Fruit fly (Drosophila melanogaster) whole organism, embryonic: ENCODE results near the gene SNRPG.

ENCODE experiments used
- CG10321 ChIP-seq: fragments of 200-800 bp; sonication (Bioruptor generic); IDR thresholded peaks from 2 replicates; pipeline ENCODE4 v1.3.6; 2022; ENCODE audit warnings: missing biosample characterization, missing genetic modification characterization
- CG10462 ChIP-seq: fragments of 200-800 bp; sonication (Bioruptor generic); optimal IDR thresholded peaks from 2 replicates; lab custom pipeline; 2016; ENCODE audit warnings: missing biosample characterization, missing genetic modification characterization
- CG11085 ChIP-seq: fragments of 200-800 bp; sonication (Bioruptor generic); IDR thresholded peaks from 2 replicates; pipeline ENCODE4 v1.3.6; 2022; ENCODE audit warnings: missing biosample characterization, missing genetic modification characterization
- CG11247 ChIP-seq: fragments of 200-800 bp; sonication (Bioruptor generic); IDR thresholded peaks from 2 replicates; pipeline ENCODE4 v1.3.6; 2022; ENCODE audit warnings: missing biosample characterization, missing genetic modification characterization
- CG12942 ChIP-seq: fragments of 200-800 bp; sonication (Bioruptor generic); optimal IDR thresholded peaks from 3 replicates; lab custom pipeline; 2016; ENCODE audit warnings: missing biosample characterization, missing genetic modification characterization
- CG13287 ChIP-seq: fragments of 200-800 bp; sonication (Bioruptor generic); IDR thresholded peaks from 2 replicates; pipeline ENCODE4 v1.3.6; 2022; ENCODE audit warnings: missing biosample characterization, missing genetic modification characterization; ENCODE audit not compliant: partially characterized antibody
- CG13624 ChIP-seq: fragments of 200-800 bp; sonication (Bioruptor generic); optimal IDR thresholded peaks from 2 replicates; lab custom pipeline; 2016; ENCODE audit warnings: missing biosample characterization, missing genetic modification characterization
- CG1529 ChIP-seq: fragments of 200-800 bp; sonication (Bioruptor generic); optimal IDR thresholded peaks from 3 replicates; lab custom pipeline; 2018; ENCODE audit warnings: missing biosample characterization, missing genetic modification characterization
- CG1832 ChIP-seq: fragments of 200-800 bp; sonication (Bioruptor generic); optimal IDR thresholded peaks from 2 replicates; lab custom pipeline; 2017; ENCODE audit warnings: missing biosample characterization, mild to moderate bottlenecking, missing genetic modification characterization, inconsistent platforms
- CG2199 ChIP-seq: fragments of 200-800 bp; sonication (Bioruptor generic); IDR thresholded peaks from 3 replicates; pipeline ENCODE4 v1.3.6; 2022; ENCODE audit warnings: missing biosample characterization, missing genetic modification characterization
- CG30403 ChIP-seq: fragments of 200-800 bp; sonication (Bioruptor generic); optimal IDR thresholded peaks from 3 replicates; lab custom pipeline; 2016; ENCODE audit warnings: missing biosample characterization, missing genetic modification characterization
- CG30431 ChIP-seq: fragments of 200-800 bp; sonication (Bioruptor generic); optimal IDR thresholded peaks from 2 replicates; lab custom pipeline; 2017; ENCODE audit warnings: missing biosample characterization, missing genetic modification characterization
- CG33213 ChIP-seq: fragments of 200-800 bp; sonication (Bioruptor generic); optimal IDR thresholded peaks from 3 replicates; lab custom pipeline; 2016; ENCODE audit warnings: missing biosample characterization, missing genetic modification characterization
- CG4404 ChIP-seq: fragments of 200-800 bp; sonication (Bioruptor generic); IDR thresholded peaks from 2 replicates; pipeline ENCODE4 v1.3.6; 2022; ENCODE audit warnings: missing biosample characterization, missing genetic modification characterization
- CG7372 ChIP-seq: fragments of 200-800 bp; sonication (Bioruptor generic); IDR thresholded peaks from 2 replicates; pipeline ENCODE4 v1.3.6; 2022; ENCODE audit warnings: missing biosample characterization, missing genetic modification characterization
- CG7928 ChIP-seq: fragments of 200-800 bp; sonication (Bioruptor generic); optimal IDR thresholded peaks from 2 replicates; lab custom pipeline; 2017; ENCODE audit warnings: missing biosample characterization, mild to moderate bottlenecking, missing genetic modification characterization
- CG8290 ChIP-seq, 3 experiments: fragments of 200-800 bp; sonication (Bioruptor generic); optimal IDR thresholded peaks; 2 replicates each; lab custom pipeline; 2016 to 2019; ENCODE audit warnings: missing biosample characterization in 3 of 3, missing genetic modification characterization in 3 of 3, mild to moderate bottlenecking in 2 of 3, moderate library complexity in 1 of 3
- CG8388 ChIP-seq: fragments of 200-800 bp; sonication (Bioruptor generic); optimal IDR thresholded peaks from 2 replicates; lab custom pipeline; 2019; ENCODE audit warnings: missing biosample characterization, mild to moderate bottlenecking, missing genetic modification characterization, moderate library complexity
- CG8478 ChIP-seq: fragments of >200 bp; optimal IDR thresholded peaks from 2 replicates; lab custom pipeline; 2018
- CG8765 ChIP-seq: fragments of 200-800 bp; sonication (Bioruptor generic); IDR thresholded peaks from 2 replicates; pipeline ENCODE4 v1.3.6; 2022; ENCODE audit warnings: missing biosample characterization, missing genetic modification characterization
- CG9215 ChIP-seq: fragments of 200-800 bp; sonication (Bioruptor generic); IDR thresholded peaks from 2 replicates; pipeline ENCODE4 v1.3.6; 2022; ENCODE audit warnings: missing biosample characterization, missing genetic modification characterization
- CG9437 ChIP-seq: fragments of 200-800 bp; sonication (Bioruptor generic); optimal IDR thresholded peaks from 2 replicates; lab custom pipeline; 2018; ENCODE audit warnings: missing biosample characterization, mild to moderate bottlenecking, missing genetic modification characterization
- CoRest ChIP-seq: fragments of 200-800 bp; sonication (Bioruptor generic); optimal IDR thresholded peaks from 3 replicates; lab custom pipeline; 2018; ENCODE audit warnings: missing biosample characterization, mild to moderate bottlenecking, missing genetic modification characterization, moderate library complexity
- D19A ChIP-seq: fragments of 200-800 bp; optimal IDR thresholded peaks from 3 replicates; lab custom pipeline; 2019; ENCODE audit warnings: missing biosample characterization, mild to moderate bottlenecking, missing genetic modification characterization, moderate library complexity
- Dip3 ChIP-seq: fragments of 200-800 bp; sonication (Bioruptor generic); optimal IDR thresholded peaks from 3 replicates; lab custom pipeline; 2016; ENCODE audit warnings: missing biosample characterization, missing genetic modification characterization
- GATAe ChIP-seq: fragments of 200-800 bp; sonication (Bioruptor generic); conservative IDR thresholded peaks from 2 replicates; pipeline ENCODE4 v1.3.6; 2022; ENCODE audit warnings: missing biosample characterization, missing genetic modification characterization
- Kr ChIP-seq: fragments of 200-800 bp; sonication (Bioruptor generic); optimal IDR thresholded peaks from 2 replicates; lab custom pipeline; 2017; ENCODE audit warnings: missing biosample characterization, mild to moderate bottlenecking, missing genetic modification characterization
- MTF-1 ChIP-seq: fragments of 200-800 bp; sonication (Bioruptor generic); optimal IDR thresholded peaks from 2 replicates; lab custom pipeline; 2018; ENCODE audit warnings: missing biosample characterization, mild to moderate bottlenecking, missing genetic modification characterization, borderline replicate concordance
- Med ChIP-seq: fragments of 200-800 bp; sonication (Bioruptor generic); peaks from one replicate; lab custom pipeline; 2016; ENCODE audit warnings: missing biosample characterization, missing genetic modification characterization, mild to moderate bottlenecking, inconsistent platforms, moderate library complexity
- Mrtf ChIP-seq: fragments of 200-800 bp; sonication (Bioruptor generic); IDR thresholded peaks from 3 replicates; pipeline ENCODE4 v1.3.6; 2022; ENCODE audit warnings: missing biosample characterization, missing genetic modification characterization
- NK7.1 ChIP-seq: fragments of 200-800 bp; sonication (Bioruptor generic); optimal IDR thresholded peaks from 3 replicates; lab custom pipeline; 2016; ENCODE audit warnings: missing biosample characterization, missing genetic modification characterization
- Opbp ChIP-seq: fragments of 200-800 bp; sonication (Bioruptor generic); IDR thresholded peaks from 3 replicates; pipeline ENCODE4 v1.3.6; 2022; ENCODE audit warnings: missing biosample characterization, missing genetic modification characterization; ENCODE audit not compliant: partially characterized antibody
- Pdp1 ChIP-seq, 2 experiments: fragments of 200-800 bp; sonication (Bioruptor generic); optimal IDR thresholded peaks; 3 replicates each; lab custom pipeline; 2016; ENCODE audit warnings: missing biosample characterization in 2 of 2, missing genetic modification characterization in 2 of 2, mild to moderate bottlenecking in 1 of 2, moderate library complexity in 1 of 2
- Sry-δ ChIP-seq: fragments of 200-800 bp; sonication (Bioruptor generic); optimal IDR thresholded peaks from 2 replicates; lab custom pipeline; 2016; ENCODE audit warnings: missing biosample characterization, missing genetic modification characterization
- Trl ChIP-seq, 3 experiments: fragments of >200 bp in 2 of 3; fragments of 200-800 bp in 1 of 3; sonication (Bioruptor generic) in 1 of 3; optimal IDR thresholded peaks; 2 replicates in 1 of 3; 3 replicates in 2 of 3; lab custom pipeline; 2016 to 2017; ENCODE audit warnings: missing biosample characterization in 1 of 3, missing genetic modification characterization in 1 of 3
- btn ChIP-seq: fragments of 200-800 bp; sonication (Bioruptor generic); optimal IDR thresholded peaks from 2 replicates; lab custom pipeline; 2016; ENCODE audit warnings: missing biosample characterization, missing genetic modification characterization
- cg ChIP-seq: fragments of 200-800 bp; sonication (Bioruptor generic); optimal IDR thresholded peaks from 3 replicates; lab custom pipeline; 2019; ENCODE audit warnings: missing biosample characterization, mild to moderate bottlenecking, missing genetic modification characterization, moderate library complexity
- dmrt11E ChIP-seq: fragments of 200-800 bp; sonication (Bioruptor generic); optimal IDR thresholded peaks from 3 replicates; lab custom pipeline; 2018; ENCODE audit warnings: missing biosample characterization, mild to moderate bottlenecking, missing genetic modification characterization, moderate library complexity
- fd3F ChIP-seq: fragments of 200-800 bp; sonication (Bioruptor generic); optimal IDR thresholded peaks from 2 replicates; lab custom pipeline; 2018; ENCODE audit warnings: missing biosample characterization, mild to moderate bottlenecking, missing genetic modification characterization, moderate library complexity
- grau ChIP-seq: fragments of 200-800 bp; optimal IDR thresholded peaks from 3 replicates; lab custom pipeline; 2019; ENCODE audit warnings: missing biosample characterization, mild to moderate bottlenecking, missing genetic modification characterization, moderate library complexity
- hkb ChIP-seq, 2 experiments: fragments of 200-800 bp in 1 of 2; fragments of >200 bp in 1 of 2; sonication (Bioruptor generic) in 1 of 2; IDR thresholded peaks in 1 of 2; optimal IDR thresholded peaks in 1 of 2; 2 replicates each; pipeline versions ENCODE4 v1.3.6 to Lab custom; 2017 to 2022; ENCODE audit warnings: missing biosample characterization in 1 of 2, missing genetic modification characterization in 1 of 2
- nerfin-1 ChIP-seq: fragments of 200-800 bp; sonication (Bioruptor generic); optimal IDR thresholded peaks from 3 replicates; lab custom pipeline; 2019; ENCODE audit warnings: missing biosample characterization, mild to moderate bottlenecking, missing genetic modification characterization, moderate library complexity
- nmo ChIP-seq: fragments of 200-800 bp; sonication (Bioruptor generic); optimal IDR thresholded peaks from 2 replicates; lab custom pipeline; 2018; ENCODE audit warnings: missing biosample characterization, mild to moderate bottlenecking, missing genetic modification characterization, moderate library complexity
- nom ChIP-seq: fragments of 200-800 bp; sonication (Bioruptor generic); optimal IDR thresholded peaks from 2 replicates; lab custom pipeline; 2017; ENCODE audit warnings: missing biosample characterization, missing genetic modification characterization, mild to moderate bottlenecking, moderate library complexity, missing genetic modification reagents
- run ChIP-seq: fragments of 200-800 bp; sonication (Bioruptor generic); optimal IDR thresholded peaks from 3 replicates; lab custom pipeline; 2018; ENCODE audit warnings: missing biosample characterization, mild to moderate bottlenecking, missing genetic modification characterization
- stc ChIP-seq: fragments of 200-800 bp; sonication (Bioruptor generic); IDR thresholded peaks from 2 replicates; pipeline ENCODE4 v1.3.6; 2022; ENCODE audit warnings: missing biosample characterization, missing genetic modification characterization
- stwl ChIP-seq: fragments of 200-800 bp; sonication (Bioruptor generic); optimal IDR thresholded peaks from 3 replicates; lab custom pipeline; 2018; ENCODE audit warnings: missing biosample characterization, mild to moderate bottlenecking, missing genetic modification characterization, moderate library complexity
- ttk ChIP-seq: fragments of 200-800 bp; sonication (Bioruptor generic); IDR thresholded peaks from 2 replicates; pipeline ENCODE4 v2.1.2; 2022; ENCODE audit warnings: missing biosample characterization, missing genetic modification characterization
- z ChIP-seq: fragments of 200-800 bp; sonication (Bioruptor generic); IDR thresholded peaks from 3 replicates; pipeline ENCODE4 v1.3.6; 2022; ENCODE audit warnings: missing biosample characterization, missing genetic modification characterization
- zen2 ChIP-seq: fragments of 200-800 bp; sonication (Bioruptor generic); IDR thresholded peaks from 3 replicates; pipeline ENCODE4 v1.3.6; 2022; ENCODE audit warnings: missing biosample characterization, missing genetic modification characterization; ENCODE audit not compliant: partially characterized antibody

Gene SNRPG

DNA sequence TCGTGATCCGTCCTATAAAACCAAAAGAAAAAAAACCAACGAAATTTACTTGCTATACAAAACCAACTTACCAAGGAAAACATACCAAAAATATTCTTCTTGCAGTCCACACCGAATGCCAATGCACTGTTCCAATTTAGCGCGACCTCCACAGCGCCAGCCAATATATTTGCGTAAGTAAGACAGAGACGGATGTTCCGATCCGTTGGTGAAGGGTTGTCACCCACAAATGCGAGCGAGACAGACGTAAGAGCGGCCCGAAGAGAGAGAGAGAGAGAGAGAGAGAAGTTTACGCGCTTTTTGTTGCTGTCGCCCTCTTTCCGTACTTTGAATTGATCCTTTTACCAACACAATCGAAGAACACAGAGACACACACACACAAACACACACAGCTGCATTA lies 32.4 kb downstream of the SNRPG start:
- no peak for TF ChIP-seq CG13287 (GFP tag; lab: Robert Waterston, UW)
- peak; percentile 46 for TF ChIP-seq Kr
- no peak for TF ChIP-seq CG7372
- peak in 1 of 2 experiments; percentile 31 for TF ChIP-seq Trl (optimal IDR thresholded peaks at IDR 0.05; lab: Kevin White, UChicago)
- no peak for TF ChIP-seq Trl (GFP tag; optimal IDR thresholded peaks at IDR 0.05; lab: Kevin White, UChicago)
- TF ChIP-seq CG1832: peak; percentile 92
- TF ChIP-seq nerfin-1 (tag; lab: Kevin White, UChicago): peak; percentile 84
- TF ChIP-seq dmrt11E (tag; lab: Kevin White, UChicago): no peak
- 0 out of 3 replicates have a peak, but pooled peaks have one; percentile 15 for TF ChIP-seq Opbp
- TF ChIP-seq D19A (tag; lab: Kevin White, UChicago): peak; percentile 87
- peak; percentile 75 for TF ChIP-seq CG8478 (lab: Kevin White, UChicago)
- TF ChIP-seq CG13624 (GFP tag; lab: Kevin White, UChicago): no peak
- TF ChIP-seq nom (GFP tag; lab: Kevin White, UChicago): peak; percentile 35
- TF ChIP-seq stwl: peak; percentile 7
- peak; percentile 73; the same call in 1 of the 3 replicates for TF ChIP-seq CG2199 (GFP tag; lab: Robert Waterston, UW)
- TF ChIP-seq CG8765 (GFP tag; lab: Robert Waterston, UW): no peak
- no peak for TF ChIP-seq CG11085 (GFP tag; lab: Robert Waterston, UW)
- TF ChIP-seq CG8290 (GFP tag; optimal IDR thresholded peaks at IDR 0.05; lab: Kevin White, UChicago): peak; percentile 1
- TF ChIP-seq CG8290 (tag; optimal IDR thresholded peaks at IDR 0.05; lab: Kevin White, UChicago): no peak
- no peak for TF ChIP-seq stc (GFP tag; lab: Robert Waterston, UW)
- no peak for TF ChIP-seq MTF-1 (GFP tag; lab: Kevin White, UChicago)
- TF ChIP-seq cg: peak; percentile 66
- TF ChIP-seq CG8388: no peak
- peak; percentile 81 for TF ChIP-seq CG10321 (GFP tag; lab: Robert Waterston, UW)

DNA sequence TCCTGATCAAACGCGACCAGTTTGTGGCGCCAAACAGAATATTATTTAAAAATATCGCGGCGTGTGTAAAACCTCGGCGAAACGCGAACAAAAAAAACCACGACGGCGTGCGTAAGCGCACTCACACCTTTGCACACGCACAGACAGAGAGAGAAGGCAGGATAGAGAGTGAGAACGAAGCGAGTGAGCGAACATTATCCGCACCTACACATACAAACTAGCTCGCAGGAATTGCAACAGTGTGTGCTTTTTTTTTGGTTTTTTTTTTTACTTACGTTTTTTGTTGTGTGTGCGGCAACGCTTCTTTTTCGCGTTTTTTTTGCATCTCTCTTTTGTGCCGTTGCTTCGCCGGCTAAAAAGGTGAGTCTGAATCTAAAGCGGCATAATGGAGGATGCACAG lies 40.4 kb downstream of the SNRPG start:
- no peak for TF ChIP-seq fd3F
- no peak for TF ChIP-seq CG9215 (GFP tag; lab: Robert Waterston, UW)
- no peak for TF ChIP-seq CG30431 (GFP tag; lab: Kevin White, UChicago)
- TF ChIP-seq D19A (tag; lab: Kevin White, UChicago): no peak
- no peak for TF ChIP-seq Dip3 (GFP tag; lab: Kevin White, UChicago)
- no peak for TF ChIP-seq NK7.1 (GFP tag; lab: Kevin White, UChicago)
- TF ChIP-seq GATAe (GFP tag; lab: Robert Waterston, UW): no peak
- TF ChIP-seq CG11247: no peak
- TF ChIP-seq CG30403 (GFP tag; lab: Kevin White, UChicago): no peak
- no peak for TF ChIP-seq CG12942 (GFP tag; lab: Kevin White, UChicago)
- TF ChIP-seq btn (GFP tag; lab: Kevin White, UChicago): no peak
- TF ChIP-seq CG1529 (GFP tag; lab: Kevin White, UChicago): no peak
- TF ChIP-seq nmo (GFP tag; lab: Kevin White, UChicago): no peak
- TF ChIP-seq run (tag; lab: Kevin White, UChicago): no peak
- TF ChIP-seq Med (GFP tag; lab: Kevin White, UChicago): no peak
- no peak for TF ChIP-seq CG7928 (GFP tag; lab: Kevin White, UChicago)
- TF ChIP-seq Sry-δ (GFP tag; lab: Kevin White, UChicago): no peak
- TF ChIP-seq hkb (optimal IDR thresholded peaks at IDR 0.05; lab: Kevin White, UChicago): no peak
- no peak for TF ChIP-seq hkb (GFP tag; IDR thresholded peaks at IDR 0.05; lab: Robert Waterston, UW)
- TF ChIP-seq Mrtf (GFP tag; lab: Robert Waterston, UW): no peak
- no peak for TF ChIP-seq CG4404
- TF ChIP-seq CoRest (tag; lab: Kevin White, UChicago): no peak
- no peak for TF ChIP-seq CG9437 (GFP tag; lab: Kevin White, UChicago)
- TF ChIP-seq ttk: no peak
- no peak for TF ChIP-seq CG10462 (GFP tag; lab: Kevin White, UChicago)
- TF ChIP-seq Pdp1 (GFP tag; optimal IDR thresholded peaks at IDR 0.05; lab: Kevin White, UChicago): peak in 1 of 2 experiments; percentile 61
- peak; percentile 24; the same call in 1 of the 3 replicates for TF ChIP-seq zen2
- no peak for TF ChIP-seq CG33213 (GFP tag; lab: Kevin White, UChicago)
- no peak for TF ChIP-seq grau
- no peak for TF ChIP-seq z (GFP tag; lab: Robert Waterston, UW)
